Fruit fly (Drosophila melanogaster): ENCODE results near the gene CG3634.

The CG3634 gene

dm6 chr3L:20809088-20809999 is at the start of gene CG3634, which contains the start of gene HIPP1:
Gene CG3634 (minus strand): TSS chr3L:20809272.
Gene HIPP1 (plus strand): TSS chr3L:20809669.
- TF ChIP-seq CG8478 (optimal IDR thresholded peaks at IDR 0.05) (no peak), EcR (GFP tag; optimal IDR thresholded peaks at IDR 0.05) (no peak), pan (optimal IDR thresholded peaks at IDR 0.05) (no peak), psq (optimal IDR thresholded peaks at IDR 0.05) (no peak), usp (GFP tag; optimal IDR thresholded peaks at IDR 0.05) (no peak), Dll (optimal IDR thresholded peaks at IDR 0.05) (no peak)

dm6 chr3L:20857609-20858008 is 48.5 kb upstream of the CG3634 start:
- TF ChIP-seq EcR (GFP tag; optimal IDR thresholded peaks at IDR 0.05) (no peak), usp (GFP tag; optimal IDR thresholded peaks at IDR 0.05) (no peak)

- TF ChIP-seq pan (optimal IDR thresholded peaks at IDR 0.05) (no peak), Dll (optimal IDR thresholded peaks at IDR 0.05) (no peak), EcR (GFP tag; optimal IDR thresholded peaks at IDR 0.05) (no peak), CG8478 (optimal IDR thresholded peaks at IDR 0.05) (no peak), psq (optimal IDR thresholded peaks at IDR 0.05) (no peak), usp (GFP tag; optimal IDR thresholded peaks at IDR 0.05) (no peak)
These were observed 39.5 kb upstream of the CG3634 start for dm6 chr3L:20848572-20848971.

- no peak for TF ChIP-seq EcR (GFP tag; optimal IDR thresholded peaks at IDR 0.05)
- TF ChIP-seq pan (optimal IDR thresholded peaks at IDR 0.05): no peak
- no peak for TF ChIP-seq CG8478 (optimal IDR thresholded peaks at IDR 0.05)
- no peak for TF ChIP-seq usp (GFP tag; optimal IDR thresholded peaks at IDR 0.05)
- TF ChIP-seq Dll (optimal IDR thresholded peaks at IDR 0.05): no peak
- no peak for TF ChIP-seq psq (optimal IDR thresholded peaks at IDR 0.05)
These were observed 32.5 kb upstream of the CG3634 start, which contains the start of the genes CSN3 and CG11456 for dm6 chr3L:20841465-20842109. Gene CSN3 (minus strand): TSS chr3L:20841576. Gene CG11456 (plus strand): TSS chr3L:20841987.

dm6 chr3L:20837831-20838301 is 28.8 kb upstream of the CG3634 start:
- no peak for TF ChIP-seq CG8478 (optimal IDR thresholded peaks at IDR 0.05)
- no peak for TF ChIP-seq Dll (optimal IDR thresholded peaks at IDR 0.05)
- TF ChIP-seq pan (optimal IDR thresholded peaks at IDR 0.05): no peak
- TF ChIP-seq usp (GFP tag; optimal IDR thresholded peaks at IDR 0.05): no peak
- no peak for TF ChIP-seq EcR (GFP tag; optimal IDR thresholded peaks at IDR 0.05)
- TF ChIP-seq psq (optimal IDR thresholded peaks at IDR 0.05): no peak

- TF ChIP-seq CG8478 (optimal IDR thresholded peaks at IDR 0.05) (no peak), EcR (GFP tag; optimal IDR thresholded peaks at IDR 0.05) (no peak), pan (optimal IDR thresholded peaks at IDR 0.05) (no peak), usp (GFP tag; optimal IDR thresholded peaks at IDR 0.05) (no peak), Dll (optimal IDR thresholded peaks at IDR 0.05) (no peak), psq (optimal IDR thresholded peaks at IDR 0.05) (no peak)
These were observed 28.2 kb upstream of the CG3634 start, which contains the start of gene CG13255 for dm6 chr3L:20837040-20837830. Gene CG13255 (plus strand): TSS chr3L:20837488.

- TF ChIP-seq pan (optimal IDR thresholded peaks at IDR 0.05) (no peak), EcR (GFP tag; optimal IDR thresholded peaks at IDR 0.05) (no peak), psq (optimal IDR thresholded peaks at IDR 0.05) (no peak), Dll (optimal IDR thresholded peaks at IDR 0.05) (no peak), usp (GFP tag; optimal IDR thresholded peaks at IDR 0.05) (no peak), CG8478 (optimal IDR thresholded peaks at IDR 0.05) (no peak)
These were observed 26.8 kb upstream of the CG3634 start, which contains the start of gene CG3288 for dm6 chr3L:20835882-20836281. Gene CG3288 (plus strand): TSS chr3L:20836182.

- TF ChIP-seq CG8478 (optimal IDR thresholded peaks at IDR 0.05) (no peak), Dll (optimal IDR thresholded peaks at IDR 0.05) (no peak), usp (GFP tag; optimal IDR thresholded peaks at IDR 0.05) (no peak), pan (optimal IDR thresholded peaks at IDR 0.05) (no peak), EcR (GFP tag; optimal IDR thresholded peaks at IDR 0.05) (no peak), psq (optimal IDR thresholded peaks at IDR 0.05) (no peak)
These were observed 25.1 kb upstream of the CG3634 start for dm6 chr3L:20834150-20834549.

- TF ChIP-seq usp (GFP tag; optimal IDR thresholded peaks at IDR 0.05) (no peak), CG8478 (optimal IDR thresholded peaks at IDR 0.05) (no peak), EcR (GFP tag; optimal IDR thresholded peaks at IDR 0.05) (no peak), psq (optimal IDR thresholded peaks at IDR 0.05) (no peak), Dll (optimal IDR thresholded peaks at IDR 0.05) (no peak), pan (optimal IDR thresholded peaks at IDR 0.05) (no peak)
These were observed 21.3 kb upstream of the CG3634 start for dm6 chr3L:20830361-20830760.

- TF ChIP-seq usp (GFP tag; optimal IDR thresholded peaks at IDR 0.05): no peak
These were observed 18.9 kb upstream of the CG3634 start for dm6 chr3L:20827962-20828361.
